Fruit fly (Drosophila melanogaster) whole organism, wandering third instar larva: ENCODE results near the gene CG44261.

Experiments used
- Abd-B ChIP-seq: fragments of >200 bp; optimal IDR thresholded peaks from 2 replicates; lab custom pipeline; 2017; ENCODE audit warnings: missing biosample characterization, missing genetic modification characterization
- CrebA ChIP-seq: fragments of 200-800 bp; sonication (Bioruptor generic); optimal IDR thresholded peaks from 2 replicates; lab custom pipeline; 2016; ENCODE audit warnings: missing biosample characterization, mild to moderate bottlenecking, missing genetic modification characterization, borderline replicate concordance
- Dif ChIP-seq: fragments of 200-275, 200-300 bp; sonication (Bioruptor generic); optimal IDR thresholded peaks from 2 replicates; lab custom pipeline; 2018; ENCODE audit warnings: missing biosample characterization, missing genetic modification characterization; ENCODE audit not compliant: partially characterized antibody
- GATAd ChIP-seq: sonication (Bioruptor generic); optimal IDR thresholded peaks from 2 replicates; lab custom pipeline; 2016; ENCODE audit warnings: missing biosample characterization, missing genetic modification characterization
- Hr83 ChIP-seq: fragments of 200-300 bp; sonication (Bioruptor generic); optimal IDR thresholded peaks from 2 replicates; lab custom pipeline; 2016; ENCODE audit warnings: missing biosample characterization, mild to moderate bottlenecking, missing genetic modification characterization, moderate library complexity; ENCODE audit not compliant: poor library complexity, severe bottlenecking
- Jra ChIP-seq: sonication (Bioruptor generic); optimal IDR thresholded peaks from 2 replicates; lab custom pipeline; 2016; ENCODE audit warnings: missing biosample characterization, missing genetic modification characterization
- OdsH ChIP-seq: fragments of 200-800 bp; sonication (Bioruptor generic); optimal IDR thresholded peaks from 2 replicates; lab custom pipeline; 2016; ENCODE audit warnings: missing biosample characterization, mild to moderate bottlenecking, missing genetic modification characterization
- br ChIP-seq: fragments of 200-800 bp; sonication (Bioruptor generic); optimal IDR thresholded peaks from 2 replicates; lab custom pipeline; 2016; ENCODE audit warnings: missing biosample characterization, missing genetic modification characterization
- dl ChIP-seq, 2 experiments: fragments of 175-275, 200-275 bp in 1 of 2; fragments of 200-275 bp in 1 of 2; sonication (Bioruptor generic); optimal IDR thresholded peaks; lab custom pipeline; 2018; ENCODE audit warnings: mild to moderate bottlenecking in 2 of 2, missing biosample characterization in 2 of 2, missing genetic modification characterization in 2 of 2, moderate library complexity in 2 of 2; ENCODE audit not compliant: partially characterized antibody in 2 of 2, insufficient read depth in 1 of 2
- dsf ChIP-seq: sonication (Bioruptor generic); optimal IDR thresholded peaks from 2 replicates; lab custom pipeline; 2016; ENCODE audit warnings: missing biosample characterization, missing genetic modification characterization, borderline replicate concordance
- ey ChIP-seq: fragments of 200-800 bp; sonication (Bioruptor generic); optimal IDR thresholded peaks from 2 replicates; lab custom pipeline; 2016; ENCODE audit warnings: missing biosample characterization, missing genetic modification characterization
- lola ChIP-seq: fragments of >200 bp; optimal IDR thresholded peaks from 2 replicates; lab custom pipeline; 2017; ENCODE audit warnings: missing biosample characterization, missing genetic modification characterization
- pan ChIP-seq: fragments of >200 bp; optimal IDR thresholded peaks from 2 replicates; lab custom pipeline; 2017
- psq ChIP-seq: fragments of 200-800 bp; sonication (Bioruptor generic); optimal IDR thresholded peaks from 3 replicates; lab custom pipeline; 2017; ENCODE audit warnings: missing biosample characterization, mild to moderate bottlenecking, missing genetic modification characterization, moderate library complexity

DNA sequence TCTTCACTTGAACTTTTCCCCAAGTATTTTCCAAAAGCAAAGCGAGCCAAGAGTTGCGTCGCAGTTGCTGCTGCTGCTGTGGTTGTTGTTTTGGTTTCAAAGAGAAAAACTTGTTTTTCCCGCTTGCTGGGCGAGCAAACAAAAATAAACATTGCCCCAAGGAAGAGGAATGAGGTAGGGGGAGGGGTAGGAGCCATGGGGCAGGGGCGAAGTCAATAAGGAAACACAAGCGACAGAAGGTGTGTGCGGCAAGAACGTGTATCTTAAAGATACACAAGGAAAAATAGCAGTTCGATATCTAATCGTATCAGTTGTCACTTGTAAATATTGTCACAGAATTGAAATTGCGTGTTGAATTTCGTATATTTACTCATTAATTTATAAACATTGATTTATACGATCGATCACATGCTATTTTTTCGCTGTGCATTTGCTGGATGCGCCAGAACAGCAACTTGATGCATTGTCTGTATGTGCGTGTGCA is 14.4 kb downstream of the CG44261 start:
- TF ChIP-seq ey (GFP tag; lab: Kevin White, UChicago), result peak; percentile 92
- TF ChIP-seq Hr83 (GFP tag; lab: Kevin White, UChicago), result peak; percentile 61
- TF ChIP-seq OdsH (GFP tag; lab: Kevin White, UChicago), result peak; percentile 94
- no peak for TF ChIP-seq dl (GFP tag; optimal IDR thresholded peaks at IDR 0.05; lab: Kevin White, UChicago; ENCODE audit: insufficient read depth in 1 of 2, partially characterized antibody in 2 of 2)
- TF ChIP-seq GATAd (GFP tag; lab: Kevin White, UChicago), result peak; percentile 54
- no peak for TF ChIP-seq lola (GFP tag; lab: Kevin White, UChicago)
- no peak for TF ChIP-seq pan (lab: Kevin White, UChicago)
- peak; percentile 89 for TF ChIP-seq br (GFP tag; lab: Kevin White, UChicago)
- TF ChIP-seq dsf (GFP tag; lab: Kevin White, UChicago), result peak; percentile 62
- peak; percentile 74 for TF ChIP-seq Jra
- TF ChIP-seq psq (GFP tag; lab: Kevin White, UChicago), result peak; percentile 86
- TF ChIP-seq CrebA (GFP tag; lab: Kevin White, UChicago), result no peak
- TF ChIP-seq Dif (GFP tag; lab: Kevin White, UChicago), result no peak
- TF ChIP-seq Abd-B (GFP tag; lab: Kevin White, UChicago), result no peak
